Worm (Caenorhabditis elegans) whole organism, L1 larva: ENCODE data around the gene T16A1.2.

Experiments used
- C04F5.9 ChIP-seq: sonication (generic microtip); optimal IDR thresholded peaks from 2 replicates; lab custom pipeline; 2016; ENCODE audit warnings: missing genetic modification characterization, missing compliant biosample characterization
- aly-2 ChIP-seq: fragments of 150-350 bp; optimal IDR thresholded peaks from 2 replicates; lab custom pipeline; 2014; ENCODE audit warnings: missing biosample characterization, missing genetic modification characterization
- ama-1 ChIP-seq: fragments of 150-350 bp; optimal IDR thresholded peaks from 2 replicates; lab custom pipeline; 2014
- blmp-1 ChIP-seq: fragments of 150-350 bp; optimal IDR thresholded peaks from 2 replicates; lab custom pipeline; 2014; ENCODE audit warnings: missing biosample characterization, missing genetic modification characterization
- ceh-8 ChIP-seq: fragments of 200-800 bp; sonication (Bioruptor generic); optimal IDR thresholded peaks from 2 replicates; lab custom pipeline; 2018; ENCODE audit warnings: mild to moderate bottlenecking, missing genetic modification characterization, moderate library complexity, missing compliant biosample characterization
- ceh-82 ChIP-seq, 3 experiments: fragments of 150-350 bp in 1 of 3; sonication (generic microtip) in 2 of 3; optimal IDR thresholded peaks; 2 replicates each; lab custom pipeline; 2014 to 2017; ENCODE audit warnings: missing biosample characterization in 3 of 3, missing genetic modification characterization in 3 of 3
- ceh-90 ChIP-seq: sonication (generic microtip); optimal IDR thresholded peaks from 2 replicates; lab custom pipeline; 2016; ENCODE audit warnings: missing genetic modification characterization, missing compliant biosample characterization
- ces-1 ChIP-seq: fragments of 150-350 bp; optimal IDR thresholded peaks from 2 replicates; lab custom pipeline; 2014; ENCODE audit warnings: missing biosample characterization, missing genetic modification reagents, missing genetic modification characterization
- dpl-1 ChIP-seq, 3 experiments: fragments of 150-350 bp in 2 of 3; sonication (generic microtip) in 1 of 3; optimal IDR thresholded peaks; 2 replicates each; lab custom pipeline; 2014 to 2017; ENCODE audit warnings: missing biosample characterization in 3 of 3, missing genetic modification characterization in 3 of 3, missing genetic modification reagents in 3 of 3
- dsc-1 ChIP-seq: sonication (generic microtip); optimal IDR thresholded peaks from 2 replicates; lab custom pipeline; 2016; ENCODE audit warnings: mild to moderate bottlenecking, missing genetic modification characterization, missing compliant biosample characterization
- egl-27 ChIP-seq, 2 experiments: fragments of 150-350 bp in 1 of 2; sonication (generic microtip); optimal IDR thresholded peaks; 3 replicates each; lab custom pipeline; 2017 to 2018; ENCODE audit warnings: missing biosample characterization in 2 of 2, missing genetic modification characterization in 2 of 2, missing genetic modification reagents in 2 of 2
- elt-2 ChIP-seq: sonication (generic microtip); optimal IDR thresholded peaks from 2 replicates; lab custom pipeline; 2016; ENCODE audit warnings: missing genetic modification characterization, mild to moderate bottlenecking, inconsistent platforms, missing compliant biosample characterization, missing genetic modification reagents
- fkh-4 ChIP-seq: sonication (generic microtip); optimal IDR thresholded peaks from 2 replicates; lab custom pipeline; 2016; ENCODE audit warnings: missing compliant biosample characterization, missing genetic modification characterization, borderline replicate concordance
- fos-1 ChIP-seq: fragments of 150-350 bp; optimal IDR thresholded peaks from 2 replicates; lab custom pipeline; 2014; ENCODE audit warnings: missing biosample characterization, missing genetic modification characterization
- grh-1 ChIP-seq: fragments of 200-800 bp; sonication (Bioruptor generic); IDR thresholded peaks from 2 replicates; pipeline ENCODE4 v1.3.6; 2022; ENCODE audit warnings: missing genetic modification reagents, missing genetic modification characterization, missing compliant biosample characterization
- hlh-17 ChIP-seq: fragments of 200-800 bp; sonication (Bioruptor generic); optimal IDR thresholded peaks from 2 replicates; lab custom pipeline; 2018; ENCODE audit warnings: missing genetic modification characterization, mild to moderate bottlenecking, missing compliant biosample characterization, moderate library complexity, borderline replicate concordance
- hpl-2 ChIP-seq: fragments of 150-350 bp; optimal IDR thresholded peaks from 2 replicates; lab custom pipeline; 2014; ENCODE audit warnings: missing biosample characterization, missing genetic modification reagents, missing genetic modification characterization
- isw-1 ChIP-seq: fragments of 200-800 bp; sonication (Bioruptor generic); IDR thresholded peaks from 2 replicates; pipeline ENCODE4 v1.3.6; 2022; ENCODE audit warnings: missing genetic modification characterization, missing compliant biosample characterization
- lin-13 ChIP-seq: fragments of 150-350 bp; optimal IDR thresholded peaks from 2 replicates; lab custom pipeline; 2014; ENCODE audit warnings: missing biosample characterization, missing genetic modification reagents, missing genetic modification characterization
- lin-35 ChIP-seq, 2 experiments: fragments of 150-350 bp; optimal IDR thresholded peaks; 2 replicates each; lab custom pipeline; 2014; ENCODE audit warnings: missing biosample characterization in 2 of 2, missing genetic modification characterization in 2 of 2, missing genetic modification reagents in 2 of 2
- lin-39 ChIP-seq: fragments of 150-350 bp; optimal IDR thresholded peaks from 2 replicates; lab custom pipeline; 2014; ENCODE audit warnings: missing biosample characterization, missing genetic modification reagents, missing genetic modification characterization
- nhr-12 ChIP-seq: sonication (generic microtip); optimal IDR thresholded peaks from 2 replicates; lab custom pipeline; 2017; ENCODE audit warnings: missing biosample characterization, missing genetic modification characterization
- nhr-20 ChIP-seq: sonication (generic microtip); optimal IDR thresholded peaks from 2 replicates; lab custom pipeline; 2016; ENCODE audit warnings: mild to moderate bottlenecking, missing genetic modification characterization, missing compliant biosample characterization
- nhr-47 ChIP-seq: sonication (generic microtip); optimal IDR thresholded peaks from 2 replicates; lab custom pipeline; 2016; ENCODE audit warnings: mild to moderate bottlenecking, missing genetic modification characterization, moderate library complexity, missing compliant biosample characterization
- nhr-71 ChIP-seq: sonication (generic microtip); optimal IDR thresholded peaks from 2 replicates; lab custom pipeline; 2016; ENCODE audit warnings: mild to moderate bottlenecking, missing genetic modification characterization, moderate library complexity, missing compliant biosample characterization
- nhr-85 ChIP-seq: sonication (generic microtip); peaks from one replicate; lab custom pipeline; 2016; ENCODE audit warnings: missing genetic modification characterization, inconsistent platforms, missing compliant biosample characterization
- nhr-90 ChIP-seq: sonication (generic microtip); optimal IDR thresholded peaks from 2 replicates; lab custom pipeline; 2016; ENCODE audit warnings: mild to moderate bottlenecking, missing genetic modification characterization, missing compliant biosample characterization; ENCODE audit not compliant: poor library complexity
- pax-3 ChIP-seq: fragments of 200-800 bp; sonication (Bioruptor generic); optimal IDR thresholded peaks from 2 replicates; lab custom pipeline; 2018; ENCODE audit warnings: mild to moderate bottlenecking, missing genetic modification characterization, moderate library complexity, missing compliant biosample characterization
- skn-1 ChIP-seq: fragments of 150-350 bp; optimal IDR thresholded peaks from 2 replicates; lab custom pipeline; 2014; ENCODE audit warnings: missing biosample characterization, missing genetic modification characterization
- snpc-4 ChIP-seq: fragments of 150-350 bp; optimal IDR thresholded peaks from 2 replicates; lab custom pipeline; 2014; ENCODE audit warnings: missing biosample characterization, missing genetic modification characterization
- snu-23 ChIP-seq: sonication (generic microtip); optimal IDR thresholded peaks from 2 replicates; lab custom pipeline; 2016; ENCODE audit warnings: missing genetic modification characterization, missing compliant biosample characterization
- sptf-1 ChIP-seq: fragments of 150-350 bp; optimal IDR thresholded peaks from 2 replicates; lab custom pipeline; 2014; ENCODE audit warnings: missing biosample characterization, missing genetic modification characterization
- swsn-7 ChIP-seq: sonication (generic microtip); optimal IDR thresholded peaks from 2 replicates; lab custom pipeline; 2016; ENCODE audit warnings: missing genetic modification characterization, missing compliant biosample characterization
- tlp-1 ChIP-seq: fragments of 150-350 bp; optimal IDR thresholded peaks from 2 replicates; lab custom pipeline; 2014; ENCODE audit warnings: missing biosample characterization, missing genetic modification characterization
- unc-130 ChIP-seq: fragments of 150-350 bp; optimal IDR thresholded peaks from 2 replicates; lab custom pipeline; 2017; ENCODE audit warnings: missing biosample characterization, missing genetic modification characterization, inconsistent platforms
- zag-1 ChIP-seq: fragments of 150-350 bp; optimal IDR thresholded peaks from 2 replicates; lab custom pipeline; 2014; ENCODE audit warnings: missing biosample characterization, missing genetic modification characterization
- zip-4 ChIP-seq: fragments of 200-800 bp; sonication (Bioruptor generic); optimal IDR thresholded peaks from 2 replicates; lab custom pipeline; 2018; ENCODE audit warnings: mild to moderate bottlenecking, missing genetic modification characterization, moderate library complexity, missing compliant biosample characterization

The T16A1.2 gene

DNA sequence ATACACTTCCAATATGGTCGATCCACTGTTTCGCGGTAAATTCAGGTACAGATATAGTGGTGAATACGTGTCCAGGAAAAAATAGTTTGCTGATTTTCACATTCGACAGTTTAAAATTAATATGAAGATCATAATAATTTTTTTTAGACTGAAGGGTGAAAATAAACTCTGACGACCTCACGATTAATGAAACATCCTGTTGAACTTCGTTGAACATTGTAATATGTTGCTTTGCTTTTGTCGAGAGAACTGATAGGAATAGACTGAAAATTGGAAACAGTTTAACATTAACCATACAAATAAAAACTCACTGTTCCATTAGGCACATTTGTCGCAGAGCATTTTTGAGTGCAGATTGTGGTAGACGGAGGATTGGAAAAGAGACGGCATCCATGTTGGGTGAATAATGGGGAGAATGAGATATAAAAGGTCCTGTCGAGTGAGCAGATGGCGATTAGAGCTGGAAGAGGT, 1.9 kb upstream of the T16A1.2 start, which contains the start of gene fbxb-37:
Gene fbxb-37, minus strand, starts transcription at position 421 of the 471 bp plus-strand sequence.
- TF ChIP-seq snpc-4 (tag; lab: Kevin White, UChicago), result no peak
- no peak for TF ChIP-seq egl-27 (tag; optimal IDR thresholded peaks at IDR 0.05; lab: Kevin White, UChicago)
- TF ChIP-seq ceh-8 (GFP tag; lab: Kevin White, UChicago), result no peak
- TF ChIP-seq ceh-82 (tag; optimal IDR thresholded peaks at IDR 0.05; lab: Kevin White, UChicago), result no peak
- no peak for TF ChIP-seq zip-4

- TF ChIP-seq elt-2 (tag; lab: Kevin White, UChicago) (peak; percentile 38), nhr-90 (no peak), hlh-17 (GFP tag; lab: Kevin White, UChicago) (no peak)
Measured at ce11 chrII:2099139-2099976, 4.0 kb downstream of the T16A1.2 start, which contains the start of gene math-42. Gene math-42, plus strand, starts transcription at chrII:2099926.

DNA sequence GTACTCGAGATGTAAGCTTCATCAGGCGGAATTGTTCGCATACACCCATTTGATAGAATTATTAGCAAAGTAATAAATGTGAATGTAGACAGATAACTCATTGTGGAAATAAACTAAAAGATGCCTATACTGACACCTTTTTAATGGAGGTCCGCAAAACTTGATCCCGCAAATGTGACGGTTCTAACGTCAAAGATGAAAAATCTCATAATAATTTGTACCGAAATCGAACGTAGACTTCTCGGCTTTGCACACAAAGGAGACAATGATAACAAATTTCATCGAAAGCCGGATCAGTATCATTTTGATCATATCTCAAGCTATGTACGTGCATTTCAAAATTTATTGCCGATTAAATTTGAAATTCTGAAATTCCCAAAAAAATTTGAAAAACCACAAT, 12.9 kb downstream of the T16A1.2 start, which contains the start of gene R52.4:
Gene R52.4, minus strand, starts transcription at position 101 of the 400 bp plus-strand sequence.
- TF ChIP-seq nhr-85 (tag; lab: Kevin White, UChicago) (no peak), elt-2 (tag; lab: Kevin White, UChicago) (no peak), lin-39 (tag; lab: Kevin White, UChicago) (no peak), grh-1 (no peak), sptf-1 (tag; lab: Kevin White, UChicago) (no peak), swsn-7 (tag; lab: Kevin White, UChicago) (no peak), C04F5.9 (no peak), ceh-90 (tag; lab: Kevin White, UChicago) (no peak), tlp-1 (tag; lab: Kevin White, UChicago) (no peak), ama-1 (no peak), nhr-47 (tag; lab: Kevin White, UChicago) (no peak), blmp-1 (no peak), hpl-2 (GFP tag; lab: Kevin White, UChicago) (no peak)
- TF ChIP-seq, all 84 proteins: peak for 0

ce11 chrII:2109943-2110342, 14.5 kb downstream of the T16A1.2 start, which contains the start of gene R52.5:
Gene R52.5, minus strand, starts transcription at chrII:2110043.
- TF ChIP-seq sptf-1 (tag; lab: Kevin White, UChicago) (no peak), blmp-1 (peak; percentile 54)

DNA sequence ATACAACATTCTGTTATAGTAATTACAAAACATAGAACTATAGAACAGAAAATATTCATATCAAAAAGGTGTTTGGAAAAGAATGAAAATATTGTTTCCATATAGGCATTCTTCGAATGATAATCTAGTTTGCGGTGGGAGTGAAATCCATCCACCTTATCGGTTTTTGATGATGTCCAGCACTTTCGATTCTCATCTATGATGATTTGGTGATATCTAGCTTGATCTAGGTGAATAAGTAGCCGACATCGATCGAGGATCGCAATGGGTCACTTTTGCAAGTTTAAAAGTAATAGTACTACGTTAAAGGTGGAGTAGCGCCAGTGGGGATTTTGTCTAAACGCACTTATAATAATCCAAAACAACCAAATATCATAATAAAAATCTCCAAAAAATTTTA, 17.5 kb downstream of the T16A1.2 start, which contains the start of gene R52.6:
Gene R52.6, minus strand, starts transcription at position 101 of the 400 bp plus-strand sequence.
- no peak for TF ChIP-seq ama-1
- no peak for TF ChIP-seq aly-2 (tag; lab: Kevin White, UChicago)
- peak; percentile 1 for TF ChIP-seq blmp-1
- no peak for TF ChIP-seq fkh-4
- TF ChIP-seq, all 84 proteins: peak for 1

- TF ChIP-seq skn-1 (tag; lab: Kevin White, UChicago), result no peak
- no peak for TF ChIP-seq ces-1 (GFP tag; lab: Kevin White, UChicago)
- TF ChIP-seq unc-130 (tag; lab: Kevin White, UChicago), result no peak
- TF ChIP-seq lin-13 (GFP tag; lab: Kevin White, UChicago), result no peak
- no peak for TF ChIP-seq snu-23 (GFP tag; lab: Kevin White, UChicago)
- TF ChIP-seq dsc-1 (tag; lab: Kevin White, UChicago), result no peak
- TF ChIP-seq dpl-1 (GFP tag; optimal IDR thresholded peaks at IDR 0.05; lab: Kevin White, UChicago), result no peak
- TF ChIP-seq nhr-20 (tag; lab: Kevin White, UChicago), result no peak
- no peak for TF ChIP-seq hpl-2 (GFP tag; lab: Kevin White, UChicago)
- TF ChIP-seq C04F5.9, result no peak
- no peak for TF ChIP-seq pax-3 (tag; lab: Kevin White, UChicago)
- no peak for TF ChIP-seq nhr-71 (tag; lab: Kevin White, UChicago)
- TF ChIP-seq fos-1 (tag; lab: Kevin White, UChicago), result no peak
- no peak for TF ChIP-seq nhr-47 (tag; lab: Kevin White, UChicago)
- no peak for TF ChIP-seq isw-1 (GFP tag; lab: Robert Waterston, UW)
- TF ChIP-seq nhr-12, result no peak
- no peak for TF ChIP-seq lin-35 (GFP tag; optimal IDR thresholded peaks at IDR 0.05; lab: Kevin White, UChicago)
- TF ChIP-seq swsn-7 (tag; lab: Kevin White, UChicago), result no peak
- no peak for TF ChIP-seq zag-1 (tag; lab: Kevin White, UChicago)
Measured at ce11 chrII:2114488-2114887, 19.1 kb downstream of the T16A1.2 start.
